Worm (Caenorhabditis elegans) whole organism, mixed stage, embryonic: ENCODE data around the gene Y38H6C.4.

Experiments
- ces-1 ChIP-seq: fragments of 150-350 bp; optimal IDR thresholded peaks from 2 replicates; lab custom pipeline; 2014; ENCODE audit warnings: missing biosample characterization, missing genetic modification reagents, missing genetic modification characterization
- elt-1 ChIP-seq: sonication (generic microtip); optimal IDR thresholded peaks from 2 replicates; lab custom pipeline; 2017; ENCODE audit warnings: missing genetic modification characterization, mild to moderate bottlenecking, missing compliant biosample characterization, antibody characterized with exemption, moderate library complexity, borderline replicate concordance; ENCODE audit not compliant: insufficient read depth
- lsy-2 ChIP-seq: fragments of 150-350 bp; optimal IDR thresholded peaks from 2 replicates; lab custom pipeline; 2014; ENCODE audit warnings: missing biosample characterization, missing genetic modification characterization
- mls-2 ChIP-seq: sonication (generic microtip); optimal IDR thresholded peaks from 2 replicates; lab custom pipeline; 2016; ENCODE audit warnings: mild to moderate bottlenecking, missing genetic modification characterization, moderate library complexity, missing compliant biosample characterization
- nhr-28 ChIP-seq: fragments of 150-350 bp; optimal IDR thresholded peaks from 2 replicates; lab custom pipeline; 2014; ENCODE audit warnings: missing biosample characterization, missing genetic modification characterization
- nhr-76 ChIP-seq: sonication (generic microtip); optimal IDR thresholded peaks from 2 replicates; lab custom pipeline; 2017; ENCODE audit warnings: missing biosample characterization, missing genetic modification characterization
- sem-2 ChIP-seq: fragments of 200-800 bp; sonication (Bioruptor generic); optimal IDR thresholded peaks from 2 replicates; lab custom pipeline; 2018; ENCODE audit warnings: mild to moderate bottlenecking, missing genetic modification characterization, missing compliant biosample characterization
- snpc-4 ChIP-seq: fragments of 150-350 bp; optimal IDR thresholded peaks from 2 replicates; lab custom pipeline; 2014; ENCODE audit warnings: missing biosample characterization, missing genetic modification characterization
- unc-120 ChIP-seq: sonication (generic microtip); optimal IDR thresholded peaks from 2 replicates; lab custom pipeline; 2017; ENCODE audit warnings: missing genetic modification characterization, missing compliant biosample characterization; ENCODE audit not compliant: poor library complexity, severe bottlenecking
- unc-62 ChIP-seq: fragments of 150-350 bp; optimal IDR thresholded peaks from 2 replicates; lab custom pipeline; 2014; ENCODE audit warnings: missing biosample characterization, missing genetic modification reagents, missing genetic modification characterization

ce11 chrV:20506542-20506941 lies 1.6 kb upstream of the Y38H6C.4 start:
- TF ChIP-seq sem-2 (GFP tag; lab: Kevin White, UChicago) (no peak), lsy-2 (tag; lab: Kevin White, UChicago) (no peak), snpc-4 (tag; lab: Kevin White, UChicago) (no peak), unc-62 (GFP tag; lab: Kevin White, UChicago) (no peak), nhr-76 (tag; lab: Kevin White, UChicago) (no peak), ces-1 (GFP tag; lab: Kevin White, UChicago) (no peak), unc-120 (no peak), mls-2 (tag; lab: Kevin White, UChicago) (no peak), nhr-28 (tag; lab: Kevin White, UChicago) (no peak), elt-1 (tag; lab: Kevin White, UChicago) (no peak)
